Worm (Caenorhabditis elegans) whole organism, L1 larva: Measurements from ENCODE around the gene hrg-9.
A peak's percentile ranks its signal among the peaks of the same experiment; 100 is the strongest.

Experiments used
- C04F5.9 ChIP-seq: sonication (generic microtip); optimal IDR thresholded peaks from 2 replicates; lab custom pipeline; 2016; ENCODE audit warnings: missing genetic modification characterization, missing compliant biosample characterization
- C16A3.4 ChIP-seq: fragments of 150-350 bp; optimal IDR thresholded peaks from 2 replicates; lab custom pipeline; 2014; ENCODE audit warnings: missing biosample characterization, missing genetic modification characterization
- F16B12.6 ChIP-seq: fragments of 150-350 bp; optimal IDR thresholded peaks from 2 replicates; lab custom pipeline; 2014; ENCODE audit warnings: missing biosample characterization, missing genetic modification characterization
- blmp-1 ChIP-seq: fragments of 150-350 bp; optimal IDR thresholded peaks from 2 replicates; lab custom pipeline; 2014; ENCODE audit warnings: missing biosample characterization, missing genetic modification characterization
- ceh-8 ChIP-seq: fragments of 200-800 bp; sonication (Bioruptor generic); optimal IDR thresholded peaks from 2 replicates; lab custom pipeline; 2018; ENCODE audit warnings: mild to moderate bottlenecking, missing genetic modification characterization, moderate library complexity, missing compliant biosample characterization
- ceh-82 ChIP-seq, 3 experiments: fragments of 150-350 bp in 1 of 3; sonication (generic microtip) in 2 of 3; optimal IDR thresholded peaks; 2 replicates each; lab custom pipeline; 2014 to 2017; ENCODE audit warnings: missing biosample characterization in 3 of 3, missing genetic modification characterization in 3 of 3
- ceh-88 ChIP-seq: fragments of 200-800 bp; sonication (Bioruptor generic); IDR thresholded peaks from 2 replicates; pipeline ENCODE4 v1.3.6; 2022; ENCODE audit warnings: missing genetic modification characterization, missing compliant biosample characterization
- ceh-90 ChIP-seq: sonication (generic microtip); optimal IDR thresholded peaks from 2 replicates; lab custom pipeline; 2016; ENCODE audit warnings: missing genetic modification characterization, missing compliant biosample characterization
- dpl-1 ChIP-seq, 3 experiments: fragments of 150-350 bp in 2 of 3; sonication (generic microtip) in 1 of 3; optimal IDR thresholded peaks; 2 replicates each; lab custom pipeline; 2014 to 2017; ENCODE audit warnings: missing biosample characterization in 3 of 3, missing genetic modification characterization in 3 of 3, missing genetic modification reagents in 3 of 3
- dsc-1 ChIP-seq: sonication (generic microtip); optimal IDR thresholded peaks from 2 replicates; lab custom pipeline; 2016; ENCODE audit warnings: mild to moderate bottlenecking, missing genetic modification characterization, missing compliant biosample characterization
- efl-1 ChIP-seq, 4 experiments: fragments of 150-350 bp; optimal IDR thresholded peaks in 3 of 4; peaks in 1 of 4; 1 replicate in 1 of 4; 2 replicates in 3 of 4; lab custom pipeline; 2014; ENCODE audit warnings: missing biosample characterization in 2 of 4, missing genetic modification characterization in 2 of 4, missing genetic modification reagents in 2 of 4
- egl-13 ChIP-seq: sonication (generic microtip); optimal IDR thresholded peaks from 2 replicates; lab custom pipeline; 2016; ENCODE audit warnings: missing genotype, missing genetic modification reagents, missing genetic modification characterization, missing compliant biosample characterization
- elt-2 ChIP-seq: sonication (generic microtip); optimal IDR thresholded peaks from 2 replicates; lab custom pipeline; 2016; ENCODE audit warnings: missing genetic modification characterization, mild to moderate bottlenecking, inconsistent platforms, missing compliant biosample characterization, missing genetic modification reagents
- elt-3 ChIP-seq, 6 experiments: fragments of 150-350 bp in 1 of 6; sonication (generic microtip); optimal IDR thresholded peaks; 2 replicates each; lab custom pipeline; 2017 to 2018; ENCODE audit warnings: missing biosample characterization in 6 of 6, missing genetic modification characterization in 6 of 6, inconsistent platforms in 1 of 6
- irx-1 ChIP-seq: sonication (generic microtip); optimal IDR thresholded peaks from 2 replicates; lab custom pipeline; 2016; ENCODE audit warnings: missing genetic modification characterization, missing compliant biosample characterization
- isw-1 ChIP-seq: fragments of 200-800 bp; sonication (Bioruptor generic); IDR thresholded peaks from 2 replicates; pipeline ENCODE4 v1.3.6; 2022; ENCODE audit warnings: missing genetic modification characterization, missing compliant biosample characterization
- lin-14 ChIP-seq: fragments of 200-800 bp; sonication (Bioruptor generic); optimal IDR thresholded peaks from 2 replicates; lab custom pipeline; 2018; ENCODE audit warnings: mild to moderate bottlenecking, missing genetic modification characterization, moderate library complexity, missing compliant biosample characterization
- lin-15B ChIP-seq: fragments of 150-350 bp; sonication (generic microtip); optimal IDR thresholded peaks from 3 replicates; lab custom pipeline; 2014; ENCODE audit warnings: missing biosample characterization, missing genetic modification characterization
- lin-35 ChIP-seq, 2 experiments: fragments of 150-350 bp; optimal IDR thresholded peaks; 2 replicates each; lab custom pipeline; 2014; ENCODE audit warnings: missing biosample characterization in 2 of 2, missing genetic modification characterization in 2 of 2, missing genetic modification reagents in 2 of 2
- lin-39 ChIP-seq: fragments of 150-350 bp; optimal IDR thresholded peaks from 2 replicates; lab custom pipeline; 2014; ENCODE audit warnings: missing biosample characterization, missing genetic modification reagents, missing genetic modification characterization
- lsy-2 ChIP-seq, 2 experiments: fragments of 150-350 bp; optimal IDR thresholded peaks; 2 replicates each; lab custom pipeline; 2014; ENCODE audit warnings: missing biosample characterization in 2 of 2, missing genetic modification characterization in 2 of 2
- mab-9 ChIP-seq: fragments of 200-800 bp; sonication (Bioruptor generic); IDR thresholded peaks from 2 replicates; pipeline ENCODE4 v1.3.6; 2022; ENCODE audit warnings: missing genetic modification reagents, missing genetic modification characterization, missing compliant biosample characterization
- mef-2 ChIP-seq: fragments of 150-350 bp; optimal IDR thresholded peaks from 2 replicates; lab custom pipeline; 2014; ENCODE audit warnings: missing biosample characterization, missing genetic modification characterization
- mep-1 ChIP-seq: fragments of 150-350 bp; optimal IDR thresholded peaks from 2 replicates; lab custom pipeline; 2014; ENCODE audit warnings: missing biosample characterization, missing genetic modification characterization
- nhr-20 ChIP-seq: sonication (generic microtip); optimal IDR thresholded peaks from 2 replicates; lab custom pipeline; 2016; ENCODE audit warnings: mild to moderate bottlenecking, missing genetic modification characterization, missing compliant biosample characterization
- nhr-47 ChIP-seq: sonication (generic microtip); optimal IDR thresholded peaks from 2 replicates; lab custom pipeline; 2016; ENCODE audit warnings: mild to moderate bottlenecking, missing genetic modification characterization, moderate library complexity, missing compliant biosample characterization
- nhr-71 ChIP-seq: sonication (generic microtip); optimal IDR thresholded peaks from 2 replicates; lab custom pipeline; 2016; ENCODE audit warnings: mild to moderate bottlenecking, missing genetic modification characterization, moderate library complexity, missing compliant biosample characterization
- nhr-85 ChIP-seq: sonication (generic microtip); peaks from one replicate; lab custom pipeline; 2016; ENCODE audit warnings: missing genetic modification characterization, inconsistent platforms, missing compliant biosample characterization
- nhr-90 ChIP-seq: sonication (generic microtip); optimal IDR thresholded peaks from 2 replicates; lab custom pipeline; 2016; ENCODE audit warnings: mild to moderate bottlenecking, missing genetic modification characterization, missing compliant biosample characterization; ENCODE audit not compliant: poor library complexity
- pag-3 ChIP-seq: sonication (generic microtip); optimal IDR thresholded peaks from 2 replicates; lab custom pipeline; 2017; ENCODE audit warnings: missing genetic modification characterization, mild to moderate bottlenecking, missing compliant biosample characterization, antibody characterized with exemption, borderline replicate concordance; ENCODE audit not compliant: insufficient read depth
- pax-3 ChIP-seq: fragments of 200-800 bp; sonication (Bioruptor generic); optimal IDR thresholded peaks from 2 replicates; lab custom pipeline; 2018; ENCODE audit warnings: mild to moderate bottlenecking, missing genetic modification characterization, moderate library complexity, missing compliant biosample characterization
- pqm-1 ChIP-seq: sonication (generic microtip); optimal IDR thresholded peaks from 3 replicates; lab custom pipeline; 2017; ENCODE audit warnings: missing biosample characterization, missing genetic modification characterization
- rnt-1 ChIP-seq: sonication (generic microtip); optimal IDR thresholded peaks from 2 replicates; lab custom pipeline; 2016; ENCODE audit warnings: mild to moderate bottlenecking, missing genetic modification characterization, moderate library complexity, missing compliant biosample characterization
- skn-1 ChIP-seq: fragments of 150-350 bp; optimal IDR thresholded peaks from 2 replicates; lab custom pipeline; 2014; ENCODE audit warnings: missing biosample characterization, missing genetic modification characterization
- snu-23 ChIP-seq: sonication (generic microtip); optimal IDR thresholded peaks from 2 replicates; lab custom pipeline; 2016; ENCODE audit warnings: missing genetic modification characterization, missing compliant biosample characterization
- sptf-1 ChIP-seq: fragments of 150-350 bp; optimal IDR thresholded peaks from 2 replicates; lab custom pipeline; 2014; ENCODE audit warnings: missing biosample characterization, missing genetic modification characterization
- sup-37 ChIP-seq: fragments of 200-800 bp; sonication (Bioruptor generic); optimal IDR thresholded peaks from 2 replicates; lab custom pipeline; 2018; ENCODE audit warnings: mild to moderate bottlenecking, missing genetic modification characterization, missing compliant biosample characterization
- swsn-7 ChIP-seq: sonication (generic microtip); optimal IDR thresholded peaks from 2 replicates; lab custom pipeline; 2016; ENCODE audit warnings: missing genetic modification characterization, missing compliant biosample characterization
- tbx-2 ChIP-seq: sonication (generic microtip); optimal IDR thresholded peaks from 2 replicates; lab custom pipeline; 2016; ENCODE audit warnings: missing genetic modification characterization, missing compliant biosample characterization
- unc-62 ChIP-seq: fragments of 150-350 bp; optimal IDR thresholded peaks from 2 replicates; lab custom pipeline; 2014; ENCODE audit warnings: missing biosample characterization, missing genetic modification reagents, missing genetic modification characterization
- unc-86 ChIP-seq: sonication (generic microtip); optimal IDR thresholded peaks from 2 replicates; lab custom pipeline; 2016; ENCODE audit warnings: missing genetic modification characterization, missing compliant biosample characterization
- vab-15 ChIP-seq: sonication (generic microtip); optimal IDR thresholded peaks from 2 replicates; lab custom pipeline; 2017; ENCODE audit warnings: missing genotype, mild to moderate bottlenecking, missing genetic modification characterization, missing compliant biosample characterization
- xbp-1 ChIP-seq: sonication (generic microtip); optimal IDR thresholded peaks from 2 replicates; lab custom pipeline; 2016; ENCODE audit warnings: missing genetic modification characterization, missing compliant biosample characterization
- ztf-4 ChIP-seq: fragments of 150-350 bp; optimal IDR thresholded peaks from 2 replicates; lab custom pipeline; 2014; ENCODE audit warnings: missing biosample characterization, missing genetic modification characterization

The hrg-9 gene

DNA sequence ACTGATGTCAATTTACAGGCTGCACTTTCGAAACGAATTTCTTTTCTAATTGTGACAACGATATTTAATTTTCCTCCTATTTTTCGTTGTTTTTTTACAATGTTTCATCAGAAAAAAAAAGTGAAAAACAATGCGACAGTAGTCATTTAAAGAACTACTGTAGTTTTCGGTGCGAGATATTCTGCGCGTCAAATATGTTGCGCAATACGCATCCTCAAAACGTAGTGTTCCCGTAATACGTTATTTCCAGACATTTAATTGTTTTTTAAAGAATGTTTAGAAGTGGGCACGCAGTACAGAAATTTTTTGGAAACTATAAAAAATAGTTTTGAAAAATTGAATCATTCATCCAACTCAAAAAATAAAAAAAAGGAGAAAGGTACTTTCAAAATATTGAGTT, 10.9 kb upstream of the hrg-9 start:
- no peak for TF ChIP-seq sptf-1 (tag; lab: Kevin White, UChicago)
- no peak for TF ChIP-seq ceh-8 (GFP tag; lab: Kevin White, UChicago)
- TF ChIP-seq elt-2 (tag; lab: Kevin White, UChicago) = no peak
- TF ChIP-seq pax-3 (tag; lab: Kevin White, UChicago) = no peak
- TF ChIP-seq skn-1 (tag; lab: Kevin White, UChicago) = no peak

DNA sequence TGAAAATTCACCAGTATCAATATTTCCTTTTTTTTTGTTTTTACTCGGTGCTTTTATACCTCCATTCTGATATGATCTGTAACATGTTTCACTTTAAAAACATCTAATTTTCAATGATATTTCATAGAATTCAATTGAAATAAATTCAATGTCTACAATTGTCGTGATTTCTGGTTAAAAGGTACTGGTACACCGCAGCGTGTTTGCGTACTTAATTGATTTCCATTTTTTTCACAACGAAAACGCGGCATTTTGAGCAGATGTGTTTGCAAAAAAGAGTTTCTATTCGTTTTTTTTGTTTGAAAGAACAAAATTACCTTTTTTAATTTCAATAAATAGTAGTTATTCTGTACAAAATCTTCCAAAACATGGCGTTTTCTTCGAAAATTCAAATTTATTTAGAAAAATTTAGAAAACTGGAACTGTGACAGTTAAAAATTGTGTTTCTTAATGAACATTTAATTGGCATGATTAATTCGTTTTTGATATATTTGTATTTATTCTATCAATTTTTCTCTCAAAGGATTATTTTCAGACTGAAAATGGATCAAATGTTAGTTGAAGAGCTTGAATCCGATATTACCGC, 7.5 kb upstream of the hrg-9 start, which contains the start of gene pnn-1:
Gene pnn-1, plus strand, starts transcription at position 536 of the 586 bp plus-strand sequence.
- TF ChIP-seq C04F5.9 (tag; lab: Kevin White, UChicago) (no peak), lin-14 (GFP tag; lab: Kevin White, UChicago) (peak; percentile 37), dpl-1 (GFP tag; optimal IDR thresholded peaks at IDR 0.05; lab: Kevin White, UChicago) (peak; percentile 29 to 69 (median 63)), unc-62 (no peak), mef-2 (tag; lab: Kevin White, UChicago) (no peak), blmp-1 (peak; percentile 41), rnt-1 (no peak), sup-37 (no peak), vab-15 (tag; lab: Kevin White, UChicago) (no peak), nhr-90 (no peak), F16B12.6 (tag; lab: Kevin White, UChicago) (peak; percentile 87), lin-35 (GFP tag; optimal IDR thresholded peaks at IDR 0.05; lab: Kevin White, UChicago) (peak; percentile 28 to 63), snu-23 (GFP tag; lab: Kevin White, UChicago) (peak; percentile 45), xbp-1 (peak; percentile 31), nhr-71 (tag; lab: Kevin White, UChicago) (peak; percentile 44), lin-39 (tag; lab: Kevin White, UChicago) (no peak), lsy-2 (tag; optimal IDR thresholded peaks at IDR 0.05; lab: Kevin White, UChicago) (peak; percentile 71 to 86), C16A3.4 (tag; lab: Kevin White, UChicago) (peak; percentile 44), efl-1 (optimal IDR thresholded peaks at IDR 0.05; lab: Kevin White, UChicago) (peak; percentile 40 to 58), efl-1 (GFP tag; optimal IDR thresholded peaks at IDR 0.05 in 1 of 2; lab: Kevin White, UChicago) (peak; percentile 49 to 95), lin-15B (no peak), mep-1 (peak; percentile 58), tbx-2 (tag; lab: Kevin White, UChicago) (peak; percentile 12), nhr-47 (tag; lab: Kevin White, UChicago) (peak; percentile 37), ceh-90 (tag; lab: Kevin White, UChicago) (no peak)

DNA sequence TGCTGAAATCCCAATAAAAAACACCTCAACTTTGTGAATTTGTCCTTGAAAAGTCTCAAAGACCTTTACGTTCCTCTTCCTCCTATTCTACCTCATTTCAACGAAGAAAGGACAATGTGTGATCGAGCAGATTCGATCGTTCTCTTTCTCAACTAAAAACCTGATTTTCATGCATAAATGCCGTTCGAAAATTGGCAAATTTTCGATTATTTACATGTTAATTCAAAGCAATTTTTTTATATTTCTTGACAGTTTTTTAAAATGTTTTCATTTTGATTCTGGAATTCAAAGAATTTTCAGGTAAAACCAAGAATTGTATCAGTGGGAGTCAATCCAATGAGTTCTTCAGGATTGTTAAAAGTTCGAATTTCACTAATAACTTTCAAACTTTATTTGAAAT, 5.4 kb upstream of the hrg-9 start, which contains the start of gene lin-46:
Gene lin-46, plus strand, starts transcription at position 301 of the 400 bp plus-strand sequence.
- TF ChIP-seq pqm-1 (tag; lab: Kevin White, UChicago) = no peak
- TF ChIP-seq C16A3.4 (tag; lab: Kevin White, UChicago) = no peak
- no peak for TF ChIP-seq F16B12.6 (tag; lab: Kevin White, UChicago)
- TF ChIP-seq rnt-1 = no peak
- TF ChIP-seq pag-3 = no peak
- no peak for TF ChIP-seq ceh-88 (GFP tag; lab: Robert Waterston, UW)

- peak; percentile 67 for TF ChIP-seq swsn-7 (tag; lab: Kevin White, UChicago)
- peak in 1 of 6 experiments; percentile 28 for TF ChIP-seq elt-3 (tag; optimal IDR thresholded peaks at IDR 0.05; lab: Kevin White, UChicago)
- TF ChIP-seq nhr-85 (tag; lab: Kevin White, UChicago) = peak; percentile 90
- TF ChIP-seq unc-86 (tag; lab: Kevin White, UChicago) = peak; percentile 5
- peak; percentile 7 for TF ChIP-seq blmp-1
- TF ChIP-seq dpl-1 (GFP tag; optimal IDR thresholded peaks at IDR 0.05; lab: Kevin White, UChicago) = peak; percentile 8 to 69 (median 58)
- TF ChIP-seq ceh-88 (GFP tag; lab: Robert Waterston, UW) = peak; percentile 78
- TF ChIP-seq ztf-4 (tag; lab: Kevin White, UChicago) = peak; percentile 13
- peak; percentile 10 for TF ChIP-seq elt-2 (tag; lab: Kevin White, UChicago)
- peak; percentile 72 to 91 for TF ChIP-seq lsy-2 (tag; optimal IDR thresholded peaks at IDR 0.05; lab: Kevin White, UChicago)
- TF ChIP-seq lin-14 (GFP tag; lab: Kevin White, UChicago) = peak; percentile 80
- TF ChIP-seq nhr-71 (tag; lab: Kevin White, UChicago) = peak; percentile 85
- peak; percentile 70 for TF ChIP-seq tbx-2 (tag; lab: Kevin White, UChicago)
- TF ChIP-seq vab-15 (tag; lab: Kevin White, UChicago) = peak; percentile 75
- TF ChIP-seq mep-1 = peak; percentile 49
- TF ChIP-seq ceh-82 (tag; optimal IDR thresholded peaks at IDR 0.05; lab: Kevin White, UChicago) = peak in 1 of 3 experiments; percentile 51
- peak; percentile 71 for TF ChIP-seq nhr-90
- TF ChIP-seq lin-15B = peak; percentile 62
- TF ChIP-seq nhr-20 (tag; lab: Kevin White, UChicago) = peak; percentile 78
- TF ChIP-seq dsc-1 = peak; percentile 37
- peak; percentile 48 for TF ChIP-seq irx-1 (tag; lab: Kevin White, UChicago)
- TF ChIP-seq egl-13 (tag; lab: Kevin White, UChicago) = peak; percentile 16
- peak; percentile 71 for TF ChIP-seq isw-1 (GFP tag; lab: Robert Waterston, UW)
- 0 out of 2 replicates have a peak, but pooled peaks have one; percentile 9 for TF ChIP-seq mab-9 (GFP tag; lab: Robert Waterston, UW)
Measured at ce11 chrV:12967925-12968327, 4.8 kb upstream of the hrg-9 start, which contains the start of gene R186.8. Gene R186.8, minus strand, starts transcription at chrV:12967982.
